Worm (Caenorhabditis elegans) whole organism, L3 larva: ENCODE measurements around the gene F59A1.18.

Experiments used
- R02D3.7 ChIP-seq: fragments of 150-350 bp; optimal IDR thresholded peaks from 2 replicates; lab custom pipeline; 2014; ENCODE audit warnings: missing biosample characterization, missing genetic modification characterization
- aly-2 ChIP-seq: fragments of 150-350 bp; optimal IDR thresholded peaks from 2 replicates; lab custom pipeline; 2014; ENCODE audit warnings: missing biosample characterization, missing genetic modification characterization
- ama-1 ChIP-seq: fragments of 150-350 bp; optimal IDR thresholded peaks from 2 replicates; lab custom pipeline; 2018
- ceh-16 ChIP-seq: sonication (generic microtip); optimal IDR thresholded peaks from 2 replicates; lab custom pipeline; 2017; ENCODE audit warnings: missing biosample characterization, missing genetic modification characterization
- ceh-28 ChIP-seq: fragments of 150-350 bp; optimal IDR thresholded peaks from 2 replicates; lab custom pipeline; 2014; ENCODE audit warnings: missing biosample characterization, missing genetic modification reagents, missing genetic modification characterization
- ceh-82 ChIP-seq: fragments of 150-350 bp; optimal IDR thresholded peaks from 2 replicates; lab custom pipeline; 2014; ENCODE audit warnings: missing biosample characterization, missing genetic modification characterization
- ceh-9 ChIP-seq: sonication (generic microtip); optimal IDR thresholded peaks from 2 replicates; lab custom pipeline; 2018; ENCODE audit warnings: missing biosample characterization, missing genetic modification characterization
- daf-12 ChIP-seq: fragments of 150-350 bp; optimal IDR thresholded peaks from 2 replicates; lab custom pipeline; 2014; ENCODE audit warnings: missing biosample characterization, missing genetic modification reagents, missing genetic modification characterization
- egl-27 ChIP-seq: sonication (generic microtip); optimal IDR thresholded peaks from 4 replicates; lab custom pipeline; 2017; ENCODE audit warnings: missing biosample characterization, missing genetic modification reagents, missing genetic modification characterization
- elt-2 ChIP-seq: sonication (generic microtip); optimal IDR thresholded peaks from 2 replicates; lab custom pipeline; 2016; ENCODE audit warnings: missing genetic modification reagents, mild to moderate bottlenecking, missing genetic modification characterization, missing compliant biosample characterization
- elt-3 ChIP-seq, 3 experiments: fragments of 150-350 bp in 1 of 3; sonication (generic microtip) in 2 of 3; optimal IDR thresholded peaks; 2 replicates in 2 of 3; 4 replicates in 1 of 3; lab custom pipeline; 2014 to 2017; ENCODE audit warnings: missing biosample characterization in 3 of 3, missing genetic modification characterization in 3 of 3
- eor-1 ChIP-seq, 2 experiments: fragments of 150-350 bp; optimal IDR thresholded peaks; 2 replicates each; lab custom pipeline; 2014 to 2018; ENCODE audit warnings: missing biosample characterization in 2 of 2, missing genetic modification characterization in 2 of 2
- fkh-10 ChIP-seq: sonication (generic microtip); optimal IDR thresholded peaks from 2 replicates; lab custom pipeline; 2017; ENCODE audit warnings: missing biosample characterization, missing genetic modification reagents, missing genetic modification characterization
- fos-1 ChIP-seq: fragments of 150-350 bp; optimal IDR thresholded peaks from 2 replicates; lab custom pipeline; 2014; ENCODE audit warnings: missing biosample characterization, missing genetic modification characterization
- hmg-11 ChIP-seq: sonication (generic microtip); optimal IDR thresholded peaks from 2 replicates; lab custom pipeline; 2016; ENCODE audit warnings: missing genetic modification characterization, missing compliant biosample characterization
- jun-1 ChIP-seq: fragments of 150-350 bp; optimal IDR thresholded peaks from 2 replicates; lab custom pipeline; 2014; ENCODE audit warnings: missing biosample characterization, missing genetic modification reagents, missing genetic modification characterization
- lin-15B ChIP-seq: fragments of 150-350 bp; optimal IDR thresholded peaks from 2 replicates; lab custom pipeline; 2014; ENCODE audit warnings: missing biosample characterization, missing genetic modification characterization
- lin-39 ChIP-seq: fragments of 150-350 bp; optimal IDR thresholded peaks from 2 replicates; lab custom pipeline; 2018; ENCODE audit warnings: missing biosample characterization, missing genetic modification reagents, missing genetic modification characterization
- lsy-12 ChIP-seq: sonication (generic microtip); optimal IDR thresholded peaks from 2 replicates; lab custom pipeline; 2016; ENCODE audit warnings: mild to moderate bottlenecking, missing genetic modification characterization, missing compliant biosample characterization
- mml-1 ChIP-seq: fragments of 150-350 bp; sonication (generic microtip); optimal IDR thresholded peaks from 3 replicates; lab custom pipeline; 2014; ENCODE audit warnings: missing biosample characterization, missing genetic modification characterization
- nfya-1 ChIP-seq: sonication (generic microtip); optimal IDR thresholded peaks from 2 replicates; lab custom pipeline; 2017; ENCODE audit warnings: missing genetic modification characterization, mild to moderate bottlenecking, missing compliant biosample characterization, antibody characterized with exemption, moderate library complexity; ENCODE audit not compliant: insufficient read depth
- nhr-11 ChIP-seq: fragments of 150-350 bp; optimal IDR thresholded peaks from 2 replicates; lab custom pipeline; 2014; ENCODE audit warnings: missing biosample characterization, missing genetic modification characterization
- nhr-12 ChIP-seq: fragments of 150-350 bp; optimal IDR thresholded peaks from 2 replicates; lab custom pipeline; 2014; ENCODE audit warnings: missing biosample characterization, missing genetic modification characterization
- nhr-23 ChIP-seq: fragments of 150-350 bp; optimal IDR thresholded peaks from 2 replicates; lab custom pipeline; 2014; ENCODE audit warnings: missing biosample characterization, missing genetic modification reagents, missing genetic modification characterization
- nhr-237 ChIP-seq: fragments of 150-350 bp; optimal IDR thresholded peaks from 2 replicates; lab custom pipeline; 2014; ENCODE audit warnings: missing biosample characterization, missing genetic modification characterization
- nhr-25 ChIP-seq: sonication (generic microtip); optimal IDR thresholded peaks from 2 replicates; lab custom pipeline; 2017; ENCODE audit warnings: missing biosample characterization, missing genetic modification characterization
- nhr-28 ChIP-seq: fragments of 150-350 bp; optimal IDR thresholded peaks from 2 replicates; lab custom pipeline; 2014; ENCODE audit warnings: missing biosample characterization, missing genetic modification characterization
- nhr-67 ChIP-seq: fragments of 150-350 bp; optimal IDR thresholded peaks from 2 replicates; lab custom pipeline; 2014; ENCODE audit warnings: missing biosample characterization, missing genetic modification characterization
- nhr-77 ChIP-seq: fragments of 150-350 bp; optimal IDR thresholded peaks from 2 replicates; lab custom pipeline; 2014; ENCODE audit warnings: missing biosample characterization, missing genetic modification characterization
- pha-4 ChIP-seq: fragments of 150-350 bp; optimal IDR thresholded peaks from 2 replicates; lab custom pipeline; 2014; ENCODE audit warnings: missing biosample characterization, missing genetic modification reagents, missing genetic modification characterization
- sea-2 ChIP-seq: fragments of 150-350 bp; sonication (generic microtip); optimal IDR thresholded peaks from 4 replicates; lab custom pipeline; 2014; ENCODE audit warnings: missing biosample characterization, missing genetic modification reagents, missing genetic modification characterization
- snpc-4 ChIP-seq: fragments of 150-350 bp; optimal IDR thresholded peaks from 2 replicates; lab custom pipeline; 2014; ENCODE audit warnings: missing biosample characterization, missing genetic modification characterization
- tbx-2 ChIP-seq: sonication (generic microtip); optimal IDR thresholded peaks from 2 replicates; lab custom pipeline; 2016; ENCODE audit warnings: mild to moderate bottlenecking, missing genetic modification characterization, missing compliant biosample characterization
- ztf-11 ChIP-seq: fragments of 150-350 bp; optimal IDR thresholded peaks from 2 replicates; lab custom pipeline; 2014; ENCODE audit warnings: missing biosample characterization, missing genetic modification characterization

The F59A1.18 gene

ce11 chrV:17684857-17685256 lies 1.9 kb downstream of the F59A1.18 start, which contains the start of the genes F59A1.16 and F59A1.6:
F59A1.16 (minus strand) TSS chrV:17684957.
F59A1.6 (plus strand) TSS chrV:17685141.
- TF ChIP-seq elt-3 (tag; optimal IDR thresholded peaks at IDR 0.05; lab: Kevin White, UChicago) (no peak), tbx-2 (tag; lab: Kevin White, UChicago) (no peak), aly-2 (tag; lab: Kevin White, UChicago) (no peak), snpc-4 (tag; lab: Kevin White, UChicago) (no peak), lin-39 (tag; lab: Kevin White, UChicago) (no peak), nfya-1 (tag; lab: Kevin White, UChicago) (no peak), eor-1 (tag; optimal IDR thresholded peaks at IDR 0.05; lab: Kevin White, UChicago) (no peak), ceh-28 (tag; lab: Kevin White, UChicago) (no peak), nhr-67 (no peak)

DNA sequence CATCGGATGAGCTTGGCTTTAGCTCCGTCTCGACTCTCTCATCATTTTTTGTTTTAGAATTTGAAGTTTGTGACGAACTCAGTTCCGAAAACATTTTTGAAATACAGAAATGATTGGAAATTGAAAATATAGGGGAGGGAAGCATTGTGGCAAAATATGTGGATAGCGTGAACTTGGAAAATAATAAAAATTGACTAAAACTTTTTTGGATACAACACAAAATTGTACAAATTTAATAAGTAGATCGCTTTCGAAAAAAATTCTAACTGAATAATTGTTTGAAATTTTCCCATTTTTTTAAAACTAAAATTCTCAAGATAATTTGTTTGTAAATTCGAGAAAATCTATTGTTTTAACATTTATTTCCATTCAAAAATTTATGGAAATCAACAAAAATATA lies 3.0 kb downstream of the F59A1.18 start, which contains the start of gene F59A1.15:
Gene F59A1.15 (minus strand): TSS at position 101 of the 400 bp plus-strand sequence.
- TF ChIP-seq ama-1 (lab: Kevin White, UChicago) = no peak
- TF ChIP-seq ceh-16 (tag; lab: Kevin White, UChicago) = no peak
- TF ChIP-seq nhr-12 (tag; lab: Kevin White, UChicago) = no peak
- no peak for TF ChIP-seq lsy-12
- TF ChIP-seq lin-39 (tag; lab: Kevin White, UChicago) = no peak
- no peak for TF ChIP-seq nhr-25 (tag; lab: Kevin White, UChicago)
- TF ChIP-seq eor-1 (tag; optimal IDR thresholded peaks at IDR 0.05; lab: Kevin White, UChicago) = no peak
- no peak for TF ChIP-seq nhr-23 (tag; lab: Kevin White, UChicago)
- TF ChIP-seq daf-12 = no peak
- no peak for TF ChIP-seq nhr-11 (tag; lab: Kevin White, UChicago)
- TF ChIP-seq hmg-11 (tag; lab: Kevin White, UChicago) = no peak
- no peak for TF ChIP-seq ceh-9 (tag; lab: Kevin White, UChicago)
- TF ChIP-seq elt-2 = no peak
- no peak for TF ChIP-seq fos-1 (tag; lab: Kevin White, UChicago)
- TF ChIP-seq, all 47 proteins: peak for 0

DNA sequence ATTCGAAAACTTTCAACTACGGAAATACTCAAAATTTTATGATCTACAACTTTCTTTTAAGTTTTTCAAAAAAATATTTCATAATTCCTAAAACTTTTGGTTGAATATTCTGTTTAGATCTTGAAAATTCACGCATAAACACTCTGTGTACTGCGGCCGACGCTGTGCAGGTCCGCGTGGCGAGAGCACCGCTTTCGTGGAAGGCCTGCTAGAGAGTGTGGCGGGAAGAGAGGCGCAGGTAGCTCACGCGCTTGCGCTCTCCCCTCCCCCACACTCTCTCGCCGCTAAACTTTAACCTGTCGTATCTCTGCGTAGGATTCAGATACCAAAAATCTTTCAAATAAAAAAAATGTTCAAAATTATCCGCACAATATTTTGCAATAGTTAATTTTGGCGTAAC lies 3.5 kb downstream of the F59A1.18 start:
- TF ChIP-seq fos-1 (tag; lab: Kevin White, UChicago) = no peak
- no peak for TF ChIP-seq ztf-11 (tag; lab: Kevin White, UChicago)
- no peak for TF ChIP-seq elt-2
- no peak for TF ChIP-seq ceh-82 (tag; lab: Kevin White, UChicago)
- TF ChIP-seq jun-1 (tag; lab: Kevin White, UChicago) = no peak
- no peak for TF ChIP-seq nhr-23 (tag; lab: Kevin White, UChicago)
- no peak for TF ChIP-seq eor-1 (tag; optimal IDR thresholded peaks at IDR 0.05; lab: Kevin White, UChicago)

- TF ChIP-seq nhr-28 (tag; lab: Kevin White, UChicago) (no peak), ceh-16 (tag; lab: Kevin White, UChicago) (no peak), lin-39 (tag; lab: Kevin White, UChicago) (no peak), ama-1 (lab: Kevin White, UChicago) (no peak), egl-27 (no peak), mml-1 (tag; lab: Kevin White, UChicago) (no peak), fkh-10 (GFP tag; lab: Kevin White, UChicago) (no peak), sea-2 (GFP tag; lab: Kevin White, UChicago) (no peak), nhr-237 (tag; lab: Kevin White, UChicago) (no peak), ztf-11 (tag; lab: Kevin White, UChicago) (no peak), nhr-67 (no peak), pha-4 (tag; lab: Kevin White, UChicago) (no peak), ceh-28 (tag; lab: Kevin White, UChicago) (no peak), nhr-11 (tag; lab: Kevin White, UChicago) (no peak)
Observed at ce11 chrV:17676553-17676952, 10.2 kb downstream of the F59A1.18 start, which contains the start of gene str-92. str-92 (minus strand) TSS chrV:17676653.

ce11 chrV:17673343-17673742 lies 13.4 kb downstream of the F59A1.18 start, which contains the start of gene str-93:
str-93 (minus strand) TSS chrV:17673443.
- TF ChIP-seq pha-4 (tag; lab: Kevin White, UChicago) (no peak), elt-2 (no peak), R02D3.7 (tag; lab: Kevin White, UChicago) (no peak), mml-1 (tag; lab: Kevin White, UChicago) (no peak), lin-15B (no peak), snpc-4 (tag; lab: Kevin White, UChicago) (no peak), nhr-23 (tag; lab: Kevin White, UChicago) (no peak), nhr-67 (no peak), nhr-12 (tag; lab: Kevin White, UChicago) (no peak), elt-3 (tag; optimal IDR thresholded peaks at IDR 0.05; lab: Kevin White, UChicago) (no peak), sea-2 (GFP tag; lab: Kevin White, UChicago) (no peak), aly-2 (tag; lab: Kevin White, UChicago) (no peak), nhr-77 (tag; lab: Kevin White, UChicago) (no peak)
